Worm (Caenorhabditis elegans) whole organism, L2 larva: ENCODE results near the gene vav-1.

Source experiments
- C34F6.9 ChIP-seq: fragments of 150-350 bp; optimal IDR thresholded peaks from 2 replicates; lab custom pipeline; 2014; ENCODE audit warnings: missing biosample characterization, missing genetic modification characterization
- R02D3.7 ChIP-seq: fragments of 150-350 bp; optimal IDR thresholded peaks from 2 replicates; lab custom pipeline; 2014; ENCODE audit warnings: missing biosample characterization, missing genetic modification characterization
- aly-2 ChIP-seq: fragments of 150-350 bp; optimal IDR thresholded peaks from 2 replicates; lab custom pipeline; 2014; ENCODE audit warnings: missing biosample characterization, missing genetic modification characterization
- ceh-16 ChIP-seq: fragments of 150-350 bp; optimal IDR thresholded peaks from 2 replicates; lab custom pipeline; 2014; ENCODE audit warnings: missing biosample characterization, missing genetic modification characterization
- crh-2 ChIP-seq: sonication (generic microtip); optimal IDR thresholded peaks from 2 replicates; lab custom pipeline; 2017; ENCODE audit warnings: missing biosample characterization, missing genetic modification characterization
- dmd-4 ChIP-seq: sonication (generic microtip); optimal IDR thresholded peaks from 2 replicates; lab custom pipeline; 2017; ENCODE audit warnings: missing biosample characterization, missing genetic modification characterization
- elt-1 ChIP-seq: fragments of 150-350 bp; optimal IDR thresholded peaks from 2 replicates; lab custom pipeline; 2014; ENCODE audit warnings: missing biosample characterization, missing genetic modification characterization
- elt-3 ChIP-seq: sonication (generic microtip); optimal IDR thresholded peaks from 2 replicates; lab custom pipeline; 2017; ENCODE audit warnings: missing biosample characterization, missing genetic modification characterization
- fos-1 ChIP-seq: fragments of 150-350 bp; optimal IDR thresholded peaks from 2 replicates; lab custom pipeline; 2014; ENCODE audit warnings: missing biosample characterization, missing genetic modification characterization
- lsy-2 ChIP-seq, 2 experiments: fragments of 150-350 bp in 1 of 2; sonication (generic microtip) in 1 of 2; optimal IDR thresholded peaks; 2 replicates each; lab custom pipeline; 2014 to 2017; ENCODE audit warnings: missing biosample characterization in 2 of 2, missing genetic modification characterization in 2 of 2
- mab-5 ChIP-seq: fragments of 150-350 bp; optimal IDR thresholded peaks from 2 replicates; lab custom pipeline; 2014; ENCODE audit warnings: missing biosample characterization, missing genetic modification characterization
- mdl-1 ChIP-seq, 2 experiments: fragments of 150-350 bp in 1 of 2; sonication (generic microtip) in 1 of 2; optimal IDR thresholded peaks; 2 replicates each; lab custom pipeline; 2017; ENCODE audit warnings: missing biosample characterization in 2 of 2, missing genetic modification characterization in 2 of 2
- nhr-10 ChIP-seq: sonication (generic microtip); optimal IDR thresholded peaks from 2 replicates; lab custom pipeline; 2017; ENCODE audit warnings: missing biosample characterization, missing genetic modification characterization
- nhr-12 ChIP-seq: fragments of 150-350 bp; optimal IDR thresholded peaks from 2 replicates; lab custom pipeline; 2014; ENCODE audit warnings: missing biosample characterization, missing genetic modification characterization
- nhr-129 ChIP-seq: fragments of 150-350 bp; optimal IDR thresholded peaks from 2 replicates; lab custom pipeline; 2014; ENCODE audit warnings: missing biosample characterization, missing genetic modification characterization
- nhr-21 ChIP-seq: fragments of 150-350 bp; optimal IDR thresholded peaks from 2 replicates; lab custom pipeline; 2014; ENCODE audit warnings: missing biosample characterization, missing genetic modification characterization
- nhr-23 ChIP-seq: fragments of 150-350 bp; optimal IDR thresholded peaks from 2 replicates; lab custom pipeline; 2014; ENCODE audit warnings: missing biosample characterization, missing genetic modification reagents, missing genetic modification characterization
- nhr-237 ChIP-seq: fragments of 150-350 bp; optimal IDR thresholded peaks from 2 replicates; lab custom pipeline; 2014; ENCODE audit warnings: missing biosample characterization, missing genetic modification characterization
- nhr-25 ChIP-seq: fragments of 150-350 bp; sonication (generic microtip); optimal IDR thresholded peaks from 3 replicates; lab custom pipeline; 2014; ENCODE audit warnings: missing biosample characterization, missing genetic modification characterization
- nhr-6 ChIP-seq: fragments of 150-350 bp; optimal IDR thresholded peaks from 2 replicates; lab custom pipeline; 2014; ENCODE audit warnings: missing biosample characterization, missing genetic modification characterization
- nhr-77 ChIP-seq: fragments of 150-350 bp; optimal IDR thresholded peaks from 2 replicates; lab custom pipeline; 2014; ENCODE audit warnings: missing biosample characterization, missing genetic modification characterization
- peb-1 ChIP-seq: fragments of 150-350 bp; optimal IDR thresholded peaks from 2 replicates; lab custom pipeline; 2014; ENCODE audit warnings: missing biosample characterization, missing genetic modification characterization
- sem-4 ChIP-seq: fragments of 150-350 bp; optimal IDR thresholded peaks from 2 replicates; lab custom pipeline; 2014; ENCODE audit warnings: missing biosample characterization, missing genetic modification reagents, missing genetic modification characterization
- skn-1 ChIP-seq: sonication (generic microtip); optimal IDR thresholded peaks from 2 replicates; lab custom pipeline; 2017; ENCODE audit warnings: missing biosample characterization, missing genetic modification characterization
- sma-3 ChIP-seq: sonication (generic microtip); optimal IDR thresholded peaks from 2 replicates; lab custom pipeline; 2016; ENCODE audit warnings: missing genetic modification reagents, missing genetic modification characterization, missing compliant biosample characterization
- sma-9 ChIP-seq, 2 experiments: fragments of 150-350 bp in 1 of 2; sonication (generic microtip) in 1 of 2; optimal IDR thresholded peaks; 2 replicates each; lab custom pipeline; 2014 to 2016; ENCODE audit warnings: missing genetic modification characterization in 2 of 2, mild to moderate bottlenecking in 1 of 2, missing biosample characterization in 1 of 2, missing compliant biosample characterization in 1 of 2, missing genetic modification reagents in 1 of 2, moderate library complexity in 1 of 2
- snpc-4 ChIP-seq: fragments of 150-350 bp; optimal IDR thresholded peaks from 2 replicates; lab custom pipeline; 2014; ENCODE audit warnings: missing biosample characterization, missing genetic modification characterization
- unc-39 ChIP-seq: fragments of 150-350 bp; optimal IDR thresholded peaks from 2 replicates; lab custom pipeline; 2014; ENCODE audit warnings: missing biosample characterization, missing genetic modification characterization
- unc-55 ChIP-seq: fragments of 150-350 bp; sonication (generic microtip); optimal IDR thresholded peaks from 3 replicates; lab custom pipeline; 2014; ENCODE audit warnings: missing biosample characterization, missing genetic modification reagents, missing genetic modification characterization
- unc-62 ChIP-seq: fragments of 150-350 bp; optimal IDR thresholded peaks from 2 replicates; lab custom pipeline; 2014; ENCODE audit warnings: missing biosample characterization, missing genetic modification reagents, missing genetic modification characterization
- zag-1 ChIP-seq: fragments of 150-350 bp; optimal IDR thresholded peaks from 2 replicates; lab custom pipeline; 2014; ENCODE audit warnings: missing biosample characterization, missing genetic modification characterization
- ztf-4 ChIP-seq: fragments of 150-350 bp; optimal IDR thresholded peaks from 2 replicates; lab custom pipeline; 2014; ENCODE audit warnings: missing biosample characterization, missing genetic modification characterization

vav-1 gene

DNA sequence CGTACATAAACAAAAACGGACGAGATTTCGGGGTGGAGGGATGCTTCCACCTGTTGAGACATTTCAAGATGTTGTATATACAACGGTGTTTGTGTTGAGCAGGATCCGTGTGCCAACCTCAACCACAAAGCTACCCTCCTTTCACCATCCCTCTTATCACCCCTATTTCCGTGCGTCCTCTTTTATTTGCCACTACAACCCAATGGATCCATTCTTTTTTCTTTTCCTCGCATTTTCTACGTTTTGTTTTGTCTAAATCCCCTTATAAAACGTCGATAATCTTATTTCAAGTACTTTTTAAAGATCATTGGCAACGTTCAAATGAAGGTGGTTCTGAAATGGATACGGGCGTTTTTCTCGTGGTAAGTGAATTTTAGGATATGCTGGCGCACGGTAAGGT is 11.3 kb upstream of the vav-1 start, which contains the start of gene gpa-12:
TSS of gene gpa-12 (plus strand) at position 301 of the 400 bp plus-strand sequence.
- TF ChIP-seq sem-4 (tag; lab: Kevin White, UChicago) (no peak), nhr-129 (no peak), skn-1 (no peak), dmd-4 (tag; lab: Kevin White, UChicago) (no peak), nhr-6 (no peak), nhr-237 (tag; lab: Kevin White, UChicago) (no peak), nhr-10 (tag; lab: Kevin White, UChicago) (no peak), ceh-16 (tag; lab: Kevin White, UChicago) (no peak), mdl-1 (tag; optimal IDR thresholded peaks at IDR 0.05; lab: Kevin White, UChicago) (no peak), nhr-25 (tag; lab: Kevin White, UChicago) (no peak), lsy-2 (tag; optimal IDR thresholded peaks at IDR 0.05; lab: Kevin White, UChicago) (no peak), elt-1 (tag; lab: Kevin White, UChicago) (no peak), C34F6.9 (no peak), unc-55 (GFP tag; lab: Kevin White, UChicago) (no peak), nhr-23 (no peak), R02D3.7 (tag; lab: Kevin White, UChicago) (no peak), sma-3 (GFP tag; lab: Kevin White, UChicago) (no peak)

DNA sequence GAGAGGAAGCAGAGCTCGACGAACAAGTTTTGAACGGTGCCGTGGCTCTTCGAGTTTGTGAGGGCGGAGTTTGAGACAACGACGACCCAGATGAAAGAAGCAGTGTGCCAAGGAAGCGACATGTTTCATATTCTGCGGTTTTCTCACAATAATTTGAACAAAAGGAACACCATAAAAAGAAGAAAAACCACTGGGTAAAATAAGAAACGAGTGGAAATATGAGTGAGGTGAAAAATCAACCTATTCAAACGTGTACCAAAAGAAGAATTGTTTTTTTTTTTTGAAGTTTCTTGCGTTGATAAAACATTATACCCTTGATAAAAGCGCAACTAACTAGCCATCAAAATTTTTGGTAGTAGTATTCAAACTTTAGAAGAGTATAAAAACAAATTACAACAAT is 10.2 kb upstream of the vav-1 start, which contains the start of gene lgc-4:
TSS of gene lgc-4 (minus strand) at position 101 of the 400 bp plus-strand sequence.
- TF ChIP-seq skn-1 (no peak), zag-1 (tag; lab: Kevin White, UChicago) (no peak), unc-62 (no peak)

DNA sequence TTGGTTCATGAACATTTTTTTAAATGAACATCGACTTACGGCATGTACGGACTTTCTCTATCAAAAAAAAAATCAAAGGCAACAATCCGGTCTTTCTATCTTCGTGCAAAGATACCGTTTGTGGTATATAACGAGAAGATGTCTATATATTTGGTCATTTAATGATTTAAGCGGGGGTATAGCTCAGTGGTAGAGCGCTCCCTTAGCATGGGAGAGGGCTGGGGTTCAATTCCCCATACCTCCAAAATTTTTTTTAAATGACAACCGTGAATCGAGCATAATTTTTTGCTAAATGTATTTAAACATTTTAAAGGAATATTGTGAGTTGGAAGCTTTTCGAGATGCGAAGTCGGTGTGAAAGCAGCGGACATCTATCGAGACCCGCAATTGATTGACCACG is 6.8 kb upstream of the vav-1 start:
- TF ChIP-seq elt-1 (tag; lab: Kevin White, UChicago), result no peak
- TF ChIP-seq snpc-4 (tag; lab: Kevin White, UChicago), result no peak
- TF ChIP-seq nhr-23, result no peak
- TF ChIP-seq sma-9 (GFP tag; optimal IDR thresholded peaks at IDR 0.05; lab: Kevin White, UChicago), result peak; percentile 25
- no peak for TF ChIP-seq sma-9 (tag; optimal IDR thresholded peaks at IDR 0.05; lab: Kevin White, UChicago)

DNA sequence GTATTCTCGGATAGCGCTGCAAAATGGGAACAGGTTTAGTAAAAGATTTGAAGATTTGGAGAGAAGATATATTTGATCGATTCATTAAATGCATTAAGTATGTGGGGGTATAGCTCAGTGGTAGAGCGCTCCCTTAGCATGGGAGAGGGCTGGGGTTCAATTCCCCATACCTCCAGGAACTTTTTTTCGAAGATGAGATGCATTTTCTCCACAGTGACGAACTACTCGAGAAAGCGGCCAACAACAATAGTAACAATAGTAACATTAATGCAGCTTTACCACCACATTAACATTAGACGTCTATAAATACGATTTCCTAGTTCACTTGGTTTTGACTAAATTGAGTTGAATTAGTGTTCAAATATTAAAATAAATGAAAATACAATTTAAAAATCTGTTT is 5.8 kb upstream of the vav-1 start:
- no peak for TF ChIP-seq nhr-77
- peak; percentile 31 for TF ChIP-seq nhr-21 (tag; lab: Kevin White, UChicago)

DNA sequence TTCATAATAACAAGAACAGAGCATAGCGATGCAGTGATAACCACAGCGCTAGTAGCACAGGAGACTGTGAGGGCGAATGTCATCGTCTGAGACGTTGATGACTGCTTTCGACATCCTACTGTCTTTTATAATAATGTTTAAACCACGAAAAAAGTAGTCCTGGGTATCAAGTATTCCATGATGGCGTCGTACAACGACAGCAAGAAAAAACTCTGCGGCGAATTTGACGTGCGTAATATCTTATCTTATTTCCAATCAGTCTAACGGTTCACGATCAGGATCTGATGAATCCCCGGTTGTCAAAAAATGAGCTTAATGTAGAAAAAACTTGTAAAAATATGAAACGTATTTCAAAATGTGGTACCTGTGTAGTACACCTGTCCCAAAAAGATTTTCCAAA is 2.6 kb upstream of the vav-1 start, which contains the start of gene col-175:
TSS of gene col-175 (minus strand) at position 101 of the 400 bp plus-strand sequence.
- TF ChIP-seq nhr-23 (no peak), ztf-4 (tag; lab: Kevin White, UChicago) (no peak), sma-3 (GFP tag; lab: Kevin White, UChicago) (no peak), unc-39 (tag; lab: Kevin White, UChicago) (no peak), aly-2 (no peak), C34F6.9 (no peak), mab-5 (no peak), snpc-4 (tag; lab: Kevin White, UChicago) (no peak), nhr-10 (tag; lab: Kevin White, UChicago) (no peak), elt-3 (tag; lab: Kevin White, UChicago) (no peak), unc-55 (GFP tag; lab: Kevin White, UChicago) (no peak), peb-1 (tag; lab: Kevin White, UChicago) (no peak), nhr-21 (tag; lab: Kevin White, UChicago) (no peak)

DNA sequence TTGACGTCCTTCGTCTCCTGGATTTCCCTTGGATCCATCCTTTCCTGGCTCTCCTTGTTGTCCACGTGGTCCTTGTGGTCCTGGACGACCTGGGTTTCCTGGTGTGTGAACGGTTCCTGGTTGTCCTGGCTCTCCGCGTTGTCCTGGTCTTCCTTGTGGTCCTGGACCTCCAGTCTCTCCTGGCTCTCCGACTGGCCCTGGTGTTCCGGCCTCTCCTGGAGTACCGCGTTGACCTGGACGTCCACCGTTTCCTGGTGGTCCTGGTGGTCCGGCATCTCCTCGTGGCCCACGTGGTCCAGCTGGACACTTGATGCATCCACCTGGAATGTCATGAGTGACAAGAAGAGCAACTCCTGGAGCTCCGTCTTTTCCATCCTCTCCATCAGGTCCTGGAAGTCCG is 1.9 kb upstream of the vav-1 start:
- no peak for TF ChIP-seq nhr-129
- TF ChIP-seq sem-4 (tag; lab: Kevin White, UChicago), result no peak
- no peak for TF ChIP-seq skn-1
- no peak for TF ChIP-seq unc-39 (tag; lab: Kevin White, UChicago)
- no peak for TF ChIP-seq nhr-12 (tag; lab: Kevin White, UChicago)
- no peak for TF ChIP-seq ztf-4 (tag; lab: Kevin White, UChicago)
- no peak for TF ChIP-seq crh-2 (tag; lab: Kevin White, UChicago)

DNA sequence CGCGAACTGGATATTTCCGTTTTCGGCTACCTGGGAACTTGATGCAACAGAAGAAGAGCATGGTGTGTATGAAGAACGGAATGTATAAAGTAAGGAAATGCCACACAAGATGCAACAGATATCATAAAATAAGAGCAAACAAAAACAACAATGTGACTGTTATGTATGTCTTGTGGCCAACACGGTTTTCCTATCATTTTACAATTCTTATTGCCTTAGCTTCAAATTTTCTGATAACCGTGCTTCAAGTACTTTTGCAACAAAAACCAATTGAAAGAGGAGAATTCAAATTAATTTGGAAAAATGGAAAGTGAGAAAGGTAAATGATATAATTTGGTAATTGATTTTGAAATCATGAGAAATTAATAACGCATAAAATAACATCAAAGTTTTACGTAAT is 381 bp downstream of the vav-1 start:
- TF ChIP-seq fos-1 (tag; lab: Kevin White, UChicago) (peak; percentile 12), sma-9 (GFP tag; optimal IDR thresholded peaks at IDR 0.05; lab: Kevin White, UChicago) (no peak), sma-9 (tag; optimal IDR thresholded peaks at IDR 0.05; lab: Kevin White, UChicago) (no peak)
